Fruit fly (Drosophila melanogaster) whole organism, embryonic: ENCODE results near the gene Helz.

Source experiments
- Ada2b ChIP-seq: fragments of 200-800 bp; sonication (Bioruptor generic); IDR thresholded peaks from 2 replicates; pipeline ENCODE4 v1.3.6; 2022; ENCODE audit warnings: missing biosample characterization, missing genetic modification characterization
- Bgb ChIP-seq: fragments of 200-800 bp; sonication (Bioruptor generic); IDR thresholded peaks from 2 replicates; pipeline ENCODE4 v1.3.6; 2022; ENCODE audit warnings: missing biosample characterization, missing genetic modification characterization; ENCODE audit not compliant: partially characterized antibody
- CG11247 ChIP-seq: fragments of 200-800 bp; sonication (Bioruptor generic); IDR thresholded peaks from 2 replicates; pipeline ENCODE4 v1.3.6; 2022; ENCODE audit warnings: missing biosample characterization, missing genetic modification characterization
- CG11695 ChIP-seq: fragments of 200-800 bp; sonication (Bioruptor generic); IDR thresholded peaks from 3 replicates; pipeline ENCODE4 v1.3.6; 2022; ENCODE audit warnings: missing biosample characterization, missing genetic modification characterization
- CG12071 ChIP-seq: fragments of 200-800 bp; sonication (Bioruptor generic); optimal IDR thresholded peaks from 3 replicates; lab custom pipeline; 2018; ENCODE audit warnings: missing biosample characterization, mild to moderate bottlenecking, missing genetic modification characterization
- CG16813 ChIP-seq: fragments of 200-800 bp; sonication (Bioruptor generic); IDR thresholded peaks from 3 replicates; pipeline ENCODE4 v1.3.6; 2022; ENCODE audit warnings: missing biosample characterization, missing genetic modification characterization; ENCODE audit not compliant: partially characterized antibody
- CG17912 ChIP-seq: fragments of 200-800 bp; sonication (Bioruptor generic); optimal IDR thresholded peaks from 2 replicates; lab custom pipeline; 2018; ENCODE audit warnings: missing biosample characterization, mild to moderate bottlenecking, missing genetic modification characterization
- CG18599 ChIP-seq: fragments of 200-800 bp; sonication (Bioruptor generic); optimal IDR thresholded peaks from 3 replicates; lab custom pipeline; 2017; ENCODE audit warnings: missing biosample characterization, missing genetic modification characterization, mild to moderate bottlenecking, moderate library complexity, missing genetic modification reagents
- CG32532 ChIP-seq: fragments of 200-800 bp; sonication (Bioruptor generic); IDR thresholded peaks from 2 replicates; pipeline ENCODE4 v1.3.6; 2022; ENCODE audit warnings: missing biosample characterization, missing genetic modification characterization
- CG34224 ChIP-seq: fragments of 200-800 bp; sonication (Bioruptor generic); IDR thresholded peaks from 3 replicates; pipeline ENCODE4 v1.3.6; 2022; ENCODE audit warnings: missing biosample characterization, missing genetic modification characterization; ENCODE audit not compliant: partially characterized antibody
- CG34376 ChIP-seq: fragments of 200-800 bp; sonication (Bioruptor generic); optimal IDR thresholded peaks from 2 replicates; lab custom pipeline; 2018; ENCODE audit warnings: missing biosample characterization, mild to moderate bottlenecking, missing genetic modification characterization
- CG34422 ChIP-seq: fragments of 200-800 bp; sonication (Bioruptor generic); IDR thresholded peaks from 3 replicates; pipeline ENCODE4 v1.3.6; 2022; ENCODE audit warnings: missing biosample characterization, missing genetic modification characterization
- CG4404 ChIP-seq: fragments of 200-800 bp; sonication (Bioruptor generic); IDR thresholded peaks from 2 replicates; pipeline ENCODE4 v1.3.6; 2022; ENCODE audit warnings: missing biosample characterization, missing genetic modification characterization
- CG5180 ChIP-seq: fragments of 200-800 bp; sonication (Bioruptor generic); optimal IDR thresholded peaks from 3 replicates; lab custom pipeline; 2017; ENCODE audit warnings: missing biosample characterization, missing genetic modification characterization, mild to moderate bottlenecking, moderate library complexity, missing genetic modification reagents
- CG6813 ChIP-seq: fragments of 200-800 bp; sonication (Bioruptor generic); optimal IDR thresholded peaks from 2 replicates; lab custom pipeline; 2017; ENCODE audit warnings: missing biosample characterization, missing genetic modification characterization, mild to moderate bottlenecking, moderate library complexity, missing genetic modification reagents
- CG9437 ChIP-seq: fragments of 200-800 bp; sonication (Bioruptor generic); optimal IDR thresholded peaks from 2 replicates; lab custom pipeline; 2018; ENCODE audit warnings: missing biosample characterization, mild to moderate bottlenecking, missing genetic modification characterization
- CG9876 ChIP-seq: fragments of 200-800 bp; sonication (Bioruptor generic); optimal IDR thresholded peaks from 2 replicates; lab custom pipeline; 2016; ENCODE audit warnings: missing biosample characterization, missing genetic modification characterization
- D ChIP-seq, 2 experiments: fragments of 200-800 bp in 1 of 2; fragments of >200 bp in 1 of 2; sonication (Bioruptor generic) in 1 of 2; optimal IDR thresholded peaks; 2 replicates in 1 of 2; 3 replicates in 1 of 2; lab custom pipeline; 2017; ENCODE audit warnings: mild to moderate bottlenecking in 1 of 2, missing biosample characterization in 1 of 2, missing genetic modification characterization in 1 of 2, missing genetic modification reagents in 1 of 2
- Deaf1 ChIP-seq: fragments of 200-800 bp; optimal IDR thresholded peaks from 3 replicates; lab custom pipeline; 2019; ENCODE audit warnings: missing biosample characterization, mild to moderate bottlenecking, missing genetic modification characterization, moderate library complexity
- Doc3 ChIP-seq: fragments of 200-800 bp; sonication (Bioruptor generic); IDR thresholded peaks from 3 replicates; pipeline ENCODE4 v1.3.6; 2022; ENCODE audit warnings: missing biosample characterization, missing genetic modification characterization; ENCODE audit not compliant: partially characterized antibody
- E2f1 ChIP-seq: fragments of 200-800 bp; sonication (Bioruptor generic); IDR thresholded peaks from 2 replicates; pipeline ENCODE4 v1.3.6; 2022; ENCODE audit warnings: missing biosample characterization, missing genetic modification characterization
- Ets65A ChIP-seq: fragments of 200-800 bp; sonication (Bioruptor generic); peaks from one replicate; lab custom pipeline; 2016; ENCODE audit warnings: missing biosample characterization, missing genetic modification characterization
- HLH4C ChIP-seq: fragments of 200-800 bp; sonication (Bioruptor generic); IDR thresholded peaks from 3 replicates; pipeline ENCODE4 v1.3.6; 2022; ENCODE audit warnings: missing biosample characterization, missing genetic modification characterization; ENCODE audit not compliant: partially characterized antibody
- Hand ChIP-seq: fragments of 200-800 bp; sonication (Bioruptor generic); optimal IDR thresholded peaks from 2 replicates; lab custom pipeline; 2017; ENCODE audit warnings: mild to moderate bottlenecking, missing biosample characterization, missing genetic modification reagents, missing genetic modification characterization
- Lhr ChIP-seq: fragments of 200-800 bp; sonication (Bioruptor generic); optimal IDR thresholded peaks from 3 replicates; lab custom pipeline; 2017; ENCODE audit warnings: mild to moderate bottlenecking, missing biosample characterization, missing genetic modification reagents, missing genetic modification characterization
- Mrtf ChIP-seq: fragments of 200-800 bp; sonication (Bioruptor generic); IDR thresholded peaks from 3 replicates; pipeline ENCODE4 v1.3.6; 2022; ENCODE audit warnings: missing biosample characterization, missing genetic modification characterization
- Nf-YB ChIP-seq: fragments of 200-800 bp; sonication (Bioruptor generic); optimal IDR thresholded peaks from 3 replicates; lab custom pipeline; 2019; ENCODE audit warnings: missing biosample characterization, mild to moderate bottlenecking, missing genetic modification characterization, moderate library complexity
- Sin3A ChIP-seq: fragments of >200 bp; optimal IDR thresholded peaks from 2 replicates; lab custom pipeline; 2018
- Sox102F ChIP-seq: fragments of 200-800 bp; sonication (Bioruptor generic); optimal IDR thresholded peaks from 2 replicates; lab custom pipeline; 2018; ENCODE audit warnings: missing biosample characterization, mild to moderate bottlenecking, missing genetic modification characterization, moderate library complexity
- Stat92E ChIP-seq, 3 experiments: fragments of >200 bp in 2 of 3; fragments of 200-800 bp in 1 of 3; sonication (Bioruptor generic) in 1 of 3; optimal IDR thresholded peaks; 2 replicates each; lab custom pipeline; 2017 to 2019; ENCODE audit warnings: missing biosample characterization in 3 of 3, missing genetic modification characterization in 3 of 3, mild to moderate bottlenecking in 1 of 3, moderate library complexity in 1 of 3
- Vsx1 ChIP-seq: fragments of 200-800 bp; sonication (Bioruptor generic); optimal IDR thresholded peaks from 2 replicates; lab custom pipeline; 2017; ENCODE audit warnings: missing biosample characterization, mild to moderate bottlenecking, missing genetic modification characterization, missing genetic modification reagents
- az2 ChIP-seq: fragments of 200-800 bp; sonication (Bioruptor generic); optimal IDR thresholded peaks from 3 replicates; lab custom pipeline; 2016; ENCODE audit warnings: missing biosample characterization, missing genetic modification characterization
- bcd ChIP-seq: fragments of 200-800 bp; sonication (Bioruptor generic); optimal IDR thresholded peaks from 2 replicates; lab custom pipeline; 2017; ENCODE audit warnings: missing biosample characterization, mild to moderate bottlenecking, missing genetic modification characterization
- cad ChIP-seq: fragments of >200 bp; optimal IDR thresholded peaks from 2 replicates; lab custom pipeline; 2017; ENCODE audit warnings: missing biosample characterization, missing genetic modification characterization
- chn ChIP-seq: fragments of 200-800 bp; sonication (Bioruptor generic); optimal IDR thresholded peaks from 2 replicates; lab custom pipeline; 2016; ENCODE audit warnings: missing biosample characterization, missing genetic modification characterization
- ci ChIP-seq: fragments of 200-800 bp; sonication (Bioruptor generic); IDR thresholded peaks from 3 replicates; pipeline ENCODE4 v1.3.6; 2022; ENCODE audit warnings: missing biosample characterization, missing genetic modification characterization
- corto ChIP-seq: fragments of 200-800 bp; sonication (Bioruptor generic); optimal IDR thresholded peaks from 2 replicates; lab custom pipeline; 2016; ENCODE audit warnings: missing biosample characterization, mild to moderate bottlenecking, missing genetic modification characterization, moderate library complexity
- crol ChIP-seq: fragments of 200-800 bp; sonication (Bioruptor generic); IDR thresholded peaks from 2 replicates; pipeline ENCODE4 v1.3.6; 2022; ENCODE audit warnings: missing biosample characterization, missing genetic modification characterization
- danr ChIP-seq: fragments of 200-800 bp; sonication (Bioruptor generic); IDR thresholded peaks from 2 replicates; pipeline ENCODE4 v1.3.6; 2022; ENCODE audit warnings: missing biosample characterization, missing genetic modification characterization
- her ChIP-seq: fragments of 200-800 bp; sonication (Bioruptor generic); optimal IDR thresholded peaks from 2 replicates; lab custom pipeline; 2016; ENCODE audit warnings: missing biosample characterization, missing genetic modification characterization
- luna ChIP-seq: fragments of 200-800 bp; sonication (Bioruptor generic); optimal IDR thresholded peaks from 2 replicates; lab custom pipeline; 2016; ENCODE audit warnings: missing biosample characterization, missing genetic modification characterization
- p53 ChIP-seq: fragments of 200-800 bp; sonication (Bioruptor generic); optimal IDR thresholded peaks from 2 replicates; lab custom pipeline; 2016; ENCODE audit warnings: missing biosample characterization, missing genetic modification characterization
- pho ChIP-seq: fragments of 200-800 bp; sonication (Bioruptor generic); optimal IDR thresholded peaks from 2 replicates; lab custom pipeline; 2016; ENCODE audit warnings: missing biosample characterization, missing genetic modification characterization
- scrt ChIP-seq: fragments of 200-800 bp; sonication (Bioruptor generic); optimal IDR thresholded peaks from 2 replicates; lab custom pipeline; 2018; ENCODE audit warnings: missing biosample characterization, mild to moderate bottlenecking, missing genetic modification characterization, moderate library complexity
- sim ChIP-seq: fragments of 200-800 bp; sonication (Bioruptor generic); IDR thresholded peaks from 2 replicates; pipeline ENCODE4 v1.3.6; 2022; ENCODE audit warnings: missing biosample characterization, missing genetic modification characterization
- sima ChIP-seq: fragments of 200-800 bp; sonication (Bioruptor generic); optimal IDR thresholded peaks from 2 replicates; lab custom pipeline; 2016; ENCODE audit warnings: missing biosample characterization, missing genetic modification characterization
- sisA ChIP-seq: fragments of 200-800 bp; sonication (Bioruptor generic); IDR thresholded peaks from 2 replicates; pipeline ENCODE4 v1.3.6; 2022; ENCODE audit warnings: missing biosample characterization, missing genetic modification characterization
- slou ChIP-seq: fragments of 200-800 bp; sonication (Bioruptor generic); optimal IDR thresholded peaks from 3 replicates; lab custom pipeline; 2016; ENCODE audit warnings: missing biosample characterization, missing genetic modification characterization
- yki ChIP-seq: fragments of >200 bp; optimal IDR thresholded peaks from 3 replicates; lab custom pipeline; 2018

Gene Helz

DNA sequence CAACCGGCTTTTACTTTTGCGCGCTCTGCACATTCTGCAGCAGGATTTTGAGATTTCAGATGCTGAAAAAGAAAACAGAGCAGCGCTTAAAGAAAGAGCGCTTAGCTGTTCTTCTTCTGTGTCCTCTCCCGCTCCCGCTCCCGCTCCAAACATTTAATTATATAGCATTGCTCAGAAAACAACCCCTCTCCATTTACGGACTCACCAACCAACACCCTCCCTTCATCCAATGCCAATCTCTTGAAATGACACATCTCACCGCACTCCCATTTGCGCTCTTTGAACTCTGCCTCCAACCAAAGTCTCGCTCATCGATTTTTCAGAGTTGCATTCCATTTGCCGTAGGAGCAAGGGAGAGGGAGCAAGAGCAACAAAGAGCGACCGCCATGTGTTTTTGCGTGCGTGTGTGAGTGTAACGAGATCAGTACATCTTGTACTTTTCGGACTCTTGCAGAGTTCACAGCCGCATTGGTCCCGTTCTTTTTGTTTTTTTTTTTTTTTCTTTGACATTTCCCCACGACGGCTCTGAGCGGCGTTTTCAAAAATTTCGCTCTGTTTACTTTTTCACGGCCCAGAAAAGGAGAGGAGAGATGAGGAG, 34.6 kb upstream of the Helz start (continued):
- TF ChIP-seq D (optimal IDR thresholded peaks at IDR 0.05; lab: Kevin White, UChicago): peak; percentile 69
- TF ChIP-seq D (GFP tag; optimal IDR thresholded peaks at IDR 0.05; lab: Kevin White, UChicago): no peak
- no peak for TF ChIP-seq CG11247 (GFP tag; lab: Robert Waterston, UW)
- 0 out of 3 replicates have a peak, but pooled peaks have one; percentile 39 for TF ChIP-seq CG34224 (GFP tag; lab: Robert Waterston, UW)
- no peak for TF ChIP-seq sisA
- TF ChIP-seq CG9437 (GFP tag; lab: Kevin White, UChicago): no peak
- TF ChIP-seq CG9876: no peak
- no peak for TF ChIP-seq p53 (GFP tag; lab: Kevin White, UChicago)
- peak; percentile 35; the same call in 1 of the 2 replicates for TF ChIP-seq E2f1 (GFP tag; lab: Robert Waterston, UW)
- TF ChIP-seq CG34376 (GFP tag; lab: Kevin White, UChicago): peak; percentile 56
- TF ChIP-seq CG11695 (GFP tag; lab: Robert Waterston, UW): peak; percentile 15; the same call in 1 of the 3 replicates
- TF ChIP-seq Ada2b (GFP tag; lab: Robert Waterston, UW): no peak
- no peak for TF ChIP-seq her (GFP tag; lab: Kevin White, UChicago)
- no peak for TF ChIP-seq Mrtf (GFP tag; lab: Robert Waterston, UW)
- TF ChIP-seq Doc3 (GFP tag; lab: Robert Waterston, UW): 0 out of 3 replicates have a peak, but pooled peaks have one; percentile 46
- peak; percentile 61 for TF ChIP-seq scrt (GFP tag; lab: Kevin White, UChicago)
- TF ChIP-seq Hand (GFP tag; lab: Kevin White, UChicago): peak; percentile 14
- no peak for TF ChIP-seq CG4404
- TF ChIP-seq sim: no peak
- peak; percentile 89 for TF ChIP-seq yki (lab: Kevin White, UChicago)
- no peak for TF ChIP-seq Deaf1 (tag; lab: Kevin White, UChicago)
- no peak for TF ChIP-seq pho (GFP tag; lab: Kevin White, UChicago)
- no peak for TF ChIP-seq CG18599
- TF ChIP-seq CG34422 (GFP tag; lab: Robert Waterston, UW): peak; percentile 60; the same call in 1 of the 3 replicates
- no peak for TF ChIP-seq Bgb (GFP tag; lab: Robert Waterston, UW)
- TF ChIP-seq bcd (GFP tag; lab: Kevin White, UChicago): no peak
- no peak for TF ChIP-seq az2 (GFP tag; lab: Kevin White, UChicago)
- TF ChIP-seq luna (GFP tag; lab: Kevin White, UChicago): no peak
- no peak for TF ChIP-seq CG12071 (GFP tag; lab: Kevin White, UChicago)
- no peak for TF ChIP-seq sima
- peak; percentile 30 for TF ChIP-seq CG6813
- TF ChIP-seq Lhr (GFP tag; lab: Kevin White, UChicago): no peak
- TF ChIP-seq corto (GFP tag; lab: Kevin White, UChicago): peak; percentile 24
- peak; percentile 0 for TF ChIP-seq Nf-YB (GFP tag; lab: Kevin White, UChicago)
- TF ChIP-seq CG16813 (GFP tag; lab: Robert Waterston, UW): peak; percentile 22; the same call in 1 of the 3 replicates
- no peak for TF ChIP-seq Ets65A (GFP tag; lab: Kevin White, UChicago)
- TF ChIP-seq CG5180 (GFP tag; lab: Kevin White, UChicago): peak; percentile 28
- peak; percentile 17; the same call in 1 of the 2 replicates for TF ChIP-seq CG32532 (GFP tag; lab: Robert Waterston, UW)
- no peak for TF ChIP-seq cad
- no peak for TF ChIP-seq CG17912 (GFP tag; lab: Kevin White, UChicago)
- no peak for TF ChIP-seq Vsx1
- TF ChIP-seq Stat92E (GFP tag; optimal IDR thresholded peaks at IDR 0.05; lab: Kevin White, UChicago): no peak
- TF ChIP-seq Sox102F: no peak
- peak; percentile 55; the same call in 1 of the 3 replicates for TF ChIP-seq ci (GFP tag; lab: Robert Waterston, UW)
- TF ChIP-seq HLH4C (GFP tag; lab: Robert Waterston, UW): peak; percentile 46; the same call in 1 of the 3 replicates
- TF ChIP-seq slou (GFP tag; lab: Kevin White, UChicago): no peak
- no peak for TF ChIP-seq Sin3A (lab: Kevin White, UChicago)
- TF ChIP-seq danr (GFP tag; lab: Robert Waterston, UW): no peak
- peak; percentile 90 for TF ChIP-seq crol (GFP tag; lab: Robert Waterston, UW)
- TF ChIP-seq chn (GFP tag; lab: Kevin White, UChicago): peak; percentile 35
